Fruit fly (Drosophila melanogaster) whole organism: ENCODE measurements around the gene Art2.

Experiments used
- CG8478 ChIP-seq: fragments of >200 bp; optimal IDR thresholded peaks from 2 replicates; lab custom pipeline; 2018; ENCODE audit warnings: inconsistent platforms
- Dll ChIP-seq: fragments of >200 bp; optimal IDR thresholded peaks from 2 replicates; lab custom pipeline; 2017
- EcR ChIP-seq, 2 experiments: fragments of >200 bp; optimal IDR thresholded peaks; 2 replicates each; lab custom pipeline; 2017; ENCODE audit warnings: missing biosample characterization in 2 of 2, missing genetic modification characterization in 2 of 2, missing genetic modification reagents in 2 of 2
- pan ChIP-seq: fragments of >200 bp; optimal IDR thresholded peaks from 2 replicates; lab custom pipeline; 2017
- psq ChIP-seq: fragments of >200 bp; optimal IDR thresholded peaks from 2 replicates; lab custom pipeline; 2017
- usp ChIP-seq: fragments of >200 bp; optimal IDR thresholded peaks from 2 replicates; lab custom pipeline; 2017; ENCODE audit warnings: missing biosample characterization, missing genetic modification characterization, mixed read lengths

The Art2 gene

dm6 chr2L:4281224-4281623 lies at the start of gene Art2:
TSS of gene Art2 (minus strand) at chr2L:4281324.
- TF ChIP-seq CG8478 (lab: Kevin White, UChicago) (no peak), psq (lab: Kevin White, UChicago) (no peak), Dll (lab: Kevin White, UChicago) (no peak), EcR (GFP tag; optimal IDR thresholded peaks at IDR 0.05; lab: Kevin White, UChicago) (no peak)

- no peak for TF ChIP-seq EcR (GFP tag; optimal IDR thresholded peaks at IDR 0.05; lab: Kevin White, UChicago)
- no peak for TF ChIP-seq psq (lab: Kevin White, UChicago)
- TF ChIP-seq Dll (lab: Kevin White, UChicago): no peak
- TF ChIP-seq usp (GFP tag; lab: Kevin White, UChicago): no peak
- TF ChIP-seq CG8478 (lab: Kevin White, UChicago): no peak
- TF ChIP-seq pan (lab: Kevin White, UChicago): no peak
Measured at dm6 chr2L:4324254-4324653, 43.1 kb upstream of the Art2 start, which contains the start of gene bdl. TSS of gene bdl (plus strand) at chr2L:4324554.

dm6 chr2L:4317910-4318309 lies 36.8 kb upstream of the Art2 start:
- TF ChIP-seq CG8478 (lab: Kevin White, UChicago) (no peak), psq (lab: Kevin White, UChicago) (no peak), pan (lab: Kevin White, UChicago) (no peak), usp (GFP tag; lab: Kevin White, UChicago) (no peak), EcR (GFP tag; optimal IDR thresholded peaks at IDR 0.05; lab: Kevin White, UChicago) (no peak), Dll (lab: Kevin White, UChicago) (no peak)

- TF ChIP-seq pan (lab: Kevin White, UChicago) (no peak), Dll (lab: Kevin White, UChicago) (no peak), CG8478 (lab: Kevin White, UChicago) (no peak), EcR (GFP tag; optimal IDR thresholded peaks at IDR 0.05; lab: Kevin White, UChicago) (no peak), usp (GFP tag; lab: Kevin White, UChicago) (no peak), psq (lab: Kevin White, UChicago) (no peak)
Measured at dm6 chr2L:4310028-4310658, 29.0 kb upstream of the Art2 start.

- no peak for TF ChIP-seq pan (lab: Kevin White, UChicago)
- TF ChIP-seq EcR (GFP tag; optimal IDR thresholded peaks at IDR 0.05; lab: Kevin White, UChicago): no peak
- TF ChIP-seq CG8478 (lab: Kevin White, UChicago): no peak
- no peak for TF ChIP-seq psq (lab: Kevin White, UChicago)
- TF ChIP-seq usp (GFP tag; lab: Kevin White, UChicago): no peak
- no peak for TF ChIP-seq Dll (lab: Kevin White, UChicago)
Measured at dm6 chr2L:4296887-4297286, 15.8 kb upstream of the Art2 start.

- TF ChIP-seq EcR (GFP tag; optimal IDR thresholded peaks at IDR 0.05; lab: Kevin White, UChicago): no peak
- no peak for TF ChIP-seq pan (lab: Kevin White, UChicago)
- no peak for TF ChIP-seq usp (GFP tag; lab: Kevin White, UChicago)
- TF ChIP-seq psq (lab: Kevin White, UChicago): no peak
- TF ChIP-seq Dll (lab: Kevin White, UChicago): no peak
- no peak for TF ChIP-seq CG8478 (lab: Kevin White, UChicago)
Measured at dm6 chr2L:4295653-4296052, 14.5 kb upstream of the Art2 start.

DNA sequence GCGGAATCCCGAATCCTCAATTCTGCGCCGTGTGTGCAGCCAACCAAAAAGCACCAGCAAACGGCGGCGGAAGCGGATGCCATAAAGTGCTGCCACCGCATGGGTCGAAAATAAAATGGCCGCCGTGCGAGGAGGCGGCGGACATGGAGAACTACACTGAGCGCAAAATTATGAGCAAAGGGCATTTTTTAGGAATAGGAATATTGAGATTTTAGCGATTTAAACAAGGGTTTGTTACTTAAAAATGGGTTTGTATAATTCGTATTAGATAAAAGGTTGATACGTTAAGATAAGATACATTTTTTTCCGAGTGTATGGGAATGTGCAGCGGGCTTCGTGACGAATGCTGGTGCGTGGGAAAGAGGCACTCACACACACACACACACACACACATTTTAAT lies 11.4 kb upstream of the Art2 start:
- TF ChIP-seq EcR (GFP tag; optimal IDR thresholded peaks at IDR 0.05; lab: Kevin White, UChicago) (no peak), CG8478 (lab: Kevin White, UChicago) (no peak), pan (lab: Kevin White, UChicago) (no peak), psq (lab: Kevin White, UChicago) (no peak), usp (GFP tag; lab: Kevin White, UChicago) (no peak), Dll (lab: Kevin White, UChicago) (no peak)

dm6 chr2L:4287076-4287475 lies 6.0 kb upstream of the Art2 start:
- TF ChIP-seq CG8478 (lab: Kevin White, UChicago): no peak
- TF ChIP-seq psq (lab: Kevin White, UChicago): no peak
- no peak for TF ChIP-seq usp (GFP tag; lab: Kevin White, UChicago)
- TF ChIP-seq Dll (lab: Kevin White, UChicago): no peak
- TF ChIP-seq EcR (GFP tag; optimal IDR thresholded peaks at IDR 0.05; lab: Kevin White, UChicago): no peak
- no peak for TF ChIP-seq pan (lab: Kevin White, UChicago)

DNA sequence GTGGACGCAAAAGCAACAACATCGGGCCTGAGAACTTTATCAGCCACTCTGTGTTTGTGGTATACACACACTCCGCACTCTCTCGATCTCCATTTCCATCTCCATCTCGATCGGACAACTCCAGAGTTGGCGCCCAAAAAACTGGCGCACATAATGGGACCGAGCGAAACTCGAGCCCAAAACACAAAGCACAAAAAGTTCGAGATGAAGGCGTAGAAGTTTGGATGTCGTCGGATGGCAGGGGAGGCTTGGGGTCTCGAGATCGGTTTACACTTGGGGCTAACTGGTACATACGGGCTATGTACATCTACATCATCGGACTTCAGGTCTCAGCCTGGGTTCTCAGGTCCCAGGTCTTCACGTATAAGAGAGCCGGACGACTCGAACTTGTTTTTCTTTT lies 5.6 kb upstream of the Art2 start:
- TF ChIP-seq EcR (GFP tag; optimal IDR thresholded peaks at IDR 0.05; lab: Kevin White, UChicago): no peak
- no peak for TF ChIP-seq psq (lab: Kevin White, UChicago)
- TF ChIP-seq CG8478 (lab: Kevin White, UChicago): no peak
- no peak for TF ChIP-seq usp (GFP tag; lab: Kevin White, UChicago)
- no peak for TF ChIP-seq Dll (lab: Kevin White, UChicago)
- no peak for TF ChIP-seq pan (lab: Kevin White, UChicago)

dm6 chr2L:4286014-4286527 lies 4.9 kb upstream of the Art2 start:
- no peak for TF ChIP-seq CG8478 (lab: Kevin White, UChicago)
- no peak for TF ChIP-seq pan (lab: Kevin White, UChicago)
- TF ChIP-seq usp (GFP tag; lab: Kevin White, UChicago): no peak
- TF ChIP-seq EcR (GFP tag; optimal IDR thresholded peaks at IDR 0.05; lab: Kevin White, UChicago): no peak
- no peak for TF ChIP-seq Dll (lab: Kevin White, UChicago)
- no peak for TF ChIP-seq psq (lab: Kevin White, UChicago)

- TF ChIP-seq CG8478 (lab: Kevin White, UChicago) (no peak), usp (GFP tag; lab: Kevin White, UChicago) (no peak), Dll (lab: Kevin White, UChicago) (peak; percentile 51), psq (lab: Kevin White, UChicago) (no peak), pan (lab: Kevin White, UChicago) (no peak), EcR (GFP tag; optimal IDR thresholded peaks at IDR 0.05; lab: Kevin White, UChicago) (peak in 1 of 2 experiments; percentile 46)
Measured at dm6 chr2L:4282681-4283343, 1.7 kb upstream of the Art2 start, which contains the start of gene tutl. TSS of gene tutl (plus strand) at chr2L:4283148.
